Worm (Caenorhabditis elegans) whole organism, midembryonic: ENCODE results near the gene nimk-1.

Source experiments
- T22C8.4 ChIP-seq: fragments of 200-800 bp; sonication (Bioruptor generic); IDR thresholded peaks from 2 replicates; pipeline ENCODE4 v1.3.6; 2022; ENCODE audit warnings: missing genetic modification characterization, missing compliant biosample characterization
- cog-1 ChIP-seq: sonication (generic microtip); optimal IDR thresholded peaks from 2 replicates; lab custom pipeline; 2016; ENCODE audit warnings: missing genetic modification characterization, missing compliant biosample characterization
- flt-1 ChIP-seq: fragments of 200-800 bp; sonication (Bioruptor generic); IDR thresholded peaks from 2 replicates; pipeline ENCODE4 v1.3.6; 2022; ENCODE audit warnings: missing genetic modification characterization, missing compliant biosample characterization
- klf-2 ChIP-seq: fragments of 200-800 bp; sonication (Bioruptor generic); conservative IDR thresholded peaks from 2 replicates; pipeline ENCODE4 v1.3.6; 2022; ENCODE audit warnings: missing genetic modification reagents, missing genetic modification characterization, missing compliant biosample characterization
- med-1 ChIP-seq: sonication (generic microtip); optimal IDR thresholded peaks from 2 replicates; lab custom pipeline; 2017; ENCODE audit warnings: missing genetic modification characterization, mild to moderate bottlenecking, missing compliant biosample characterization, antibody characterized with exemption, missing genetic modification reagents; ENCODE audit not compliant: insufficient read depth
- ref-1 ChIP-seq: fragments of 200-800 bp; sonication (Bioruptor generic); conservative IDR thresholded peaks from 2 replicates; pipeline ENCODE4 v1.3.6; 2022; ENCODE audit warnings: missing genetic modification reagents, missing genetic modification characterization, missing compliant biosample characterization
- tab-1 ChIP-seq: fragments of 200-800 bp; sonication (Bioruptor generic); IDR thresholded peaks from 2 replicates; pipeline ENCODE4 v1.3.6; 2022; ENCODE audit warnings: missing genetic modification characterization, missing compliant biosample characterization
- ztf-23 ChIP-seq: fragments of 200-800 bp; sonication (Bioruptor generic); IDR thresholded peaks from 2 replicates; pipeline ENCODE4 v1.3.6; 2022; ENCODE audit warnings: missing genetic modification reagents, missing genetic modification characterization, missing compliant biosample characterization
- ztf-29 ChIP-seq: fragments of 200-800 bp; sonication (Bioruptor generic); IDR thresholded peaks from 2 replicates; pipeline ENCODE4 v1.3.6; 2022; ENCODE audit warnings: missing genetic modification reagents, missing genetic modification characterization, missing compliant biosample characterization

DNA sequence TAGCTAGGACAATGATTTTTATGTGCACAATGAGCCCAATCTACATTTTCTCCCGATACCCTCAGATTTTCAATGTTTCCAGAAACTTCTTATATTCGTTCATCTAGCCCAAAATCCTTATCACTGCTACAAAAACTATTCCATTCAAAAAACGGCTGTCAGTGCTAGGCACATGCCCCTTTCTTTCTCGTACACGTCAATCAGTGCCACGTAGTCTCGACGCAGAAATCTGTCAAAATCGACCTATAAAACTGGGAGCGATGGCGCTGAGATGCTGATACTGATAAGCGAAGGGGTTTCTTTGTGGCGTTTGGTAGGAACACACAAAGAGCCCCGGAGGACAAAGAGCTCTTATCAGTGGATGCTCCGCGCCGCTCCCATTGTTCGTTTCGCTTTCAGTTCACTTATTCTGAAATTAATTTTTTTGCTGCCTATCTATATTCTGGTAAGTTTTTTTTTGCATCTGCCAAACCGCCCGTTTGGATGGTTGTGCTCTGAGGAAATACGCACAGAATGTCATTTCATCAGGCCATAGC lies 16.7 kb upstream of the nimk-1 start, which contains the start of gene srh-70:
- TF ChIP-seq cog-1 (tag; lab: Kevin White, UChicago) (no peak), T22C8.4 (GFP tag; lab: Robert Waterston, UW) (no peak), klf-2 (GFP tag; lab: Robert Waterston, UW) (no peak), med-1 (GFP tag; lab: Kevin White, UChicago) (no peak), flt-1 (GFP tag; lab: Robert Waterston, UW) (no peak), ztf-29 (GFP tag; lab: Robert Waterston, UW) (no peak), ztf-23 (GFP tag; lab: Robert Waterston, UW) (no peak), ref-1 (GFP tag; lab: Robert Waterston, UW) (no peak), tab-1 (GFP tag; lab: Robert Waterston, UW) (no peak)
